Worm (Caenorhabditis elegans) whole organism, early embryonic: Measurements from ENCODE around the gene spp-10.

Experiments
- F13C5.2 ChIP-seq: sonication (generic microtip); optimal IDR thresholded peaks from 2 replicates; lab custom pipeline; 2017; ENCODE audit warnings: mild to moderate bottlenecking, missing genetic modification characterization, inconsistent platforms, missing compliant biosample characterization
- ama-1 ChIP-seq: fragments of 150-350 bp; optimal IDR thresholded peaks from 2 replicates; lab custom pipeline; 2014
- ceh-13 ChIP-seq: fragments of 200-800 bp; sonication (Bioruptor generic); optimal IDR thresholded peaks from 2 replicates; lab custom pipeline; 2018; ENCODE audit warnings: mild to moderate bottlenecking, missing genetic modification characterization, missing compliant biosample characterization
- flt-1 ChIP-seq: fragments of 200-800 bp; sonication (Bioruptor generic); IDR thresholded peaks from 2 replicates; pipeline ENCODE4 v1.3.6; 2022; ENCODE audit warnings: missing genetic modification characterization, missing compliant biosample characterization
- pes-1 ChIP-seq: fragments of 200-800 bp; sonication (Bioruptor generic); IDR thresholded peaks from 2 replicates; pipeline ENCODE4 v1.3.6; 2022; ENCODE audit warnings: missing genetic modification reagents, missing genetic modification characterization, missing compliant biosample characterization
- sea-1 ChIP-seq: fragments of 200-800 bp; sonication (Bioruptor generic); conservative IDR thresholded peaks from 2 replicates; pipeline ENCODE4 v1.3.6; 2022; ENCODE audit warnings: missing genetic modification characterization, missing compliant biosample characterization
- tbx-37 ChIP-seq: fragments of 200-800 bp; sonication (Bioruptor generic); conservative IDR thresholded peaks from 2 replicates; pipeline ENCODE4 v1.3.6; 2022; ENCODE audit warnings: missing genetic modification reagents, missing genetic modification characterization, missing compliant biosample characterization
- tra-4 ChIP-seq: sonication (generic microtip); optimal IDR thresholded peaks from 2 replicates; lab custom pipeline; 2017; ENCODE audit warnings: missing genetic modification characterization, missing compliant biosample characterization

DNA sequence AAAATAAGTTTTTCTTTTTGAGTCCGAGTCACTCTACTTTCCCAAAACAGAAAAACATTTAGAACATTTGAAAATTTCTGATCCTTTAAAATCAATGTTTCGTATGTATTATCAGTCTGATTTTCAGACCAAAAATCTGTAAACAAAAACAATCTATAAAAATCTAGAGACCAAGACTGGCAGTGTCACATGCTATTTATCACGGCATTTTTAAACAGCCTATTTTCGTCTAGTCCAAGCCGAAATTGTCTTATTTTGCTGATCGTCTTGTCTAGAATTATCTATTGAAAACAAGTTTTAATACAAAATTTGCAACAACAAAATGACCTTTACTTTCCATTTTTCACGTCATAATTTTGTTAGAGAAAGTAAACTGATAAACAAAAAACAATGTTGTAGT lies 49.6 kb downstream of the spp-10 start:
- TF ChIP-seq ama-1 (lab: Kevin White, UChicago): no peak
- no peak for TF ChIP-seq tbx-37 (GFP tag; lab: Robert Waterston, UW)
- TF ChIP-seq tra-4: no peak
- TF ChIP-seq ceh-13 (GFP tag; lab: Kevin White, UChicago): no peak
- TF ChIP-seq F13C5.2 (tag; lab: Kevin White, UChicago): no peak
- no peak for TF ChIP-seq pes-1
- no peak for TF ChIP-seq sea-1 (GFP tag; lab: Robert Waterston, UW)
- TF ChIP-seq flt-1 (GFP tag; lab: Robert Waterston, UW): no peak
